Fruit fly (Drosophila melanogaster): ENCODE results near the gene Tengl2.

DNA sequence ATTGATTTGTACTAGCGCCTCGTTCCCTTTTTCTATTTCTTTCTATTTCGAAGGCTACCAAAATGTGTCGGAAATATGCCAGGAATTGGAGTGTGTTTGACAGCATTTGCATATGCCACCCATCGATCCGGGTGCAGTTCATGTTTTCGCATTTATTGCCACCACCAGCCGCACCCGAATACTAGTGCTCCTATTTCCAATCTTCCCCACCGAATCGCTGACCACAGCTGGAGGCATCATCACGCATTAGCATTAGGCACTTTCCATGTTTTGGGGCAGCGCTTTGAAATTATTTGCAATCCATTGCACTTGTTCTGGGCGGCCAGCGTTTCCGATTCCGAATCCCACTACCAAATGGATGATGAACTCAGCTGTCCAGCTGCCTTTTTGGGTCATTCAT, 48.6 kb upstream of the Tengl2 start, which contains the start of gene CG42658:
- TF ChIP-seq psq (optimal IDR thresholded peaks at IDR 0.05) (no peak), Myc (optimal IDR thresholded peaks at IDR 0.05) (no peak)

All from Kc167 (cell line).